Worm (Caenorhabditis elegans): ENCODE measurements around the gene cyp-35A3.

DNA sequence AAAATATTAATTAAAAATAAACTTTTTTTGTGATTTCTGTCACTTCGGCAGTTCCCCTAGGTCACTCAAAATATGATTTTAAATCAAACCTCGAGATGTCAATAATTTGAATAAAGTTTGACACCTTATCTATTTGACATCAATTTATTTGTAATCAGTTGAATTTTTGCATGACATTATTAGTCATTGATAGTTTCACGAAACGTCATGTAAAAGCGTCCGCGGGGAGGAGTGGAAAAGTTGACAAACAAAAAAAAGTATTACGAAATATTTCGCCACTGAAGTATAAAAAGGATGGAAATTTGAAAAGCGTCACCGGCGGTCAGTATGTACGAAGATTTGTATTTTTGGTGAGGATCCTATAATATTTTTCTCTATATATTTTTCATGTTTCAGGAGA, 2.4 kb downstream of the cyp-35A3 start, which contains the start of gene K09D9.1:
- TF ChIP-seq sea-1 (GFP tag; conservative IDR thresholded peaks at IDR 0.05), result no peak
- no peak for TF ChIP-seq hmg-4 (GFP tag; optimal IDR thresholded peaks at IDR 0.05)
- no peak for TF ChIP-seq tbx-11 (GFP tag; IDR thresholded peaks at IDR 0.05)
- TF ChIP-seq hmbx-1 (tag; optimal IDR thresholded peaks at IDR 0.05), result no peak
- TF ChIP-seq ceh-36 (tag; optimal IDR thresholded peaks at IDR 0.05), result no peak
- no peak for TF ChIP-seq ama-1 (optimal IDR thresholded peaks at IDR 0.05)
- TF ChIP-seq aly-1 (tag; optimal IDR thresholded peaks at IDR 0.05), result no peak
- no peak for TF ChIP-seq flt-1 (GFP tag; IDR thresholded peaks at IDR 0.05)
- no peak for TF ChIP-seq scrt-1 (GFP tag; IDR thresholded peaks at IDR 0.05)
- no peak for TF ChIP-seq tbx-37 (GFP tag; conservative IDR thresholded peaks at IDR 0.05)
- TF ChIP-seq F13C5.2 (tag; optimal IDR thresholded peaks at IDR 0.05), result no peak
- no peak for TF ChIP-seq pes-1 (GFP tag; IDR thresholded peaks at IDR 0.05)
- no peak for TF ChIP-seq tra-4 (tag; optimal IDR thresholded peaks at IDR 0.05)
